Worm (Caenorhabditis elegans) whole organism, young adult: ENCODE measurements around the gene tbx-11.

ENCODE experiments used
- B0019.2 ChIP-seq: fragments of 200-800 bp; sonication (Bioruptor generic); conservative IDR thresholded peaks from 2 replicates; pipeline ENCODE4 v1.3.6; 2022; ENCODE audit warnings: missing genetic modification reagents, missing genetic modification characterization, missing compliant biosample characterization
- B0261.1 ChIP-seq: sonication (generic microtip); optimal IDR thresholded peaks from 2 replicates; lab custom pipeline; 2016; ENCODE audit warnings: mild to moderate bottlenecking, missing genetic modification characterization, moderate library complexity, missing compliant biosample characterization
- D2030.7 ChIP-seq: fragments of 200-800 bp; sonication (Bioruptor generic); IDR thresholded peaks from 2 replicates; pipeline ENCODE4 v1.3.6; 2022; ENCODE audit warnings: missing genetic modification reagents, missing genetic modification characterization, missing compliant biosample characterization
- F22D6.2 ChIP-seq: sonication (generic microtip); optimal IDR thresholded peaks from 2 replicates; lab custom pipeline; 2016; ENCODE audit warnings: mild to moderate bottlenecking, missing genetic modification characterization, missing compliant biosample characterization
- F55B11.4 ChIP-seq: sonication (generic microtip); optimal IDR thresholded peaks from 2 replicates; lab custom pipeline; 2016; ENCODE audit warnings: missing compliant biosample characterization, missing genetic modification characterization, borderline replicate concordance; ENCODE audit not compliant: insufficient read depth
- Y56A3A.18 ChIP-seq: fragments of 200-800 bp; sonication (Bioruptor generic); IDR thresholded peaks from 2 replicates; pipeline ENCODE4 v1.3.6; 2022; ENCODE audit warnings: missing genetic modification reagents, missing genetic modification characterization, missing compliant biosample characterization
- ZK185.1 ChIP-seq: sonication (generic microtip); optimal IDR thresholded peaks from 2 replicates; lab custom pipeline; 2016; ENCODE audit warnings: mild to moderate bottlenecking, missing genetic modification characterization, missing compliant biosample characterization; ENCODE audit not compliant: poor library complexity, severe bottlenecking
- ama-1 ChIP-seq, 3 experiments: fragments of 150-350 bp in 1 of 3; sonication (generic microtip) in 2 of 3; optimal IDR thresholded peaks; 2 replicates each; lab custom pipeline; 2014 to 2018; ENCODE audit warnings: missing biosample characterization in 2 of 3, missing genetic modification characterization in 2 of 3, missing genetic modification reagents in 2 of 3
- aptf-3 ChIP-seq: fragments of 200-800 bp; sonication (Bioruptor generic); IDR thresholded peaks from 2 replicates; pipeline ENCODE4 v1.3.6; 2022; ENCODE audit warnings: missing genetic modification characterization, missing compliant biosample characterization
- atf-7 ChIP-seq: sonication (generic microtip); optimal IDR thresholded peaks from 2 replicates; lab custom pipeline; 2017; ENCODE audit warnings: mild to moderate bottlenecking, missing genetic modification characterization, missing compliant biosample characterization
- attf-3 ChIP-seq: fragments of 200-800 bp; sonication (Bioruptor generic); conservative IDR thresholded peaks from 2 replicates; pipeline ENCODE4 v1.3.6; 2022; ENCODE audit warnings: missing genetic modification reagents, missing genetic modification characterization, missing compliant biosample characterization
- attf-5 ChIP-seq: fragments of 200-800 bp; sonication (Bioruptor generic); optimal IDR thresholded peaks from 2 replicates; lab custom pipeline; 2018; ENCODE audit warnings: mild to moderate bottlenecking, missing genetic modification characterization, missing compliant biosample characterization
- attf-6 ChIP-seq: fragments of 200-800 bp; sonication (Bioruptor generic); IDR thresholded peaks from 2 replicates; pipeline ENCODE4 v1.3.6; 2022; ENCODE audit warnings: missing genetic modification reagents, missing genetic modification characterization, missing compliant biosample characterization
- ceh-79 ChIP-seq: sonication (generic microtip); optimal IDR thresholded peaks from 2 replicates; lab custom pipeline; 2017; ENCODE audit warnings: mild to moderate bottlenecking, missing genetic modification characterization, missing compliant biosample characterization
- chd-7 ChIP-seq: sonication (generic microtip); optimal IDR thresholded peaks from 2 replicates; lab custom pipeline; 2016; ENCODE audit warnings: mild to moderate bottlenecking, missing genetic modification characterization, moderate library complexity, missing compliant biosample characterization
- die-1 ChIP-seq: sonication (generic microtip); optimal IDR thresholded peaks from 2 replicates; lab custom pipeline; 2016; ENCODE audit warnings: missing genotype, mild to moderate bottlenecking, missing genetic modification characterization, missing compliant biosample characterization
- dpl-1 ChIP-seq: fragments of 150-350 bp; optimal IDR thresholded peaks from 2 replicates; lab custom pipeline; 2014; ENCODE audit warnings: missing biosample characterization, missing genetic modification reagents, missing genetic modification characterization
- gei-17 ChIP-seq: fragments of 200-800 bp; sonication (Bioruptor generic); optimal IDR thresholded peaks from 2 replicates; lab custom pipeline; 2018; ENCODE audit warnings: mild to moderate bottlenecking, missing genetic modification characterization, missing compliant biosample characterization
- him-1 ChIP-seq: sonication (generic microtip); optimal IDR thresholded peaks from 2 replicates; lab custom pipeline; 2016; ENCODE audit warnings: missing genotype, missing genetic modification reagents, missing genetic modification characterization, missing compliant biosample characterization
- hlh-26 ChIP-seq: fragments of 200-800 bp; sonication (Bioruptor generic); conservative IDR thresholded peaks from 2 replicates; pipeline ENCODE4 v1.3.6; 2022; ENCODE audit warnings: missing genetic modification reagents, missing genetic modification characterization, missing compliant biosample characterization
- hmg-1.2 ChIP-seq: fragments of 200-800 bp; sonication (Bioruptor generic); IDR thresholded peaks from 2 replicates; pipeline ENCODE4 v1.3.6; 2022; ENCODE audit warnings: missing genetic modification reagents, missing genetic modification characterization, missing compliant biosample characterization
- hsf-1 ChIP-seq: fragments of 200-800 bp; sonication (Bioruptor generic); IDR thresholded peaks from 2 replicates; pipeline ENCODE4 v1.3.6; 2022; ENCODE audit warnings: missing genetic modification reagents, missing genetic modification characterization, missing compliant biosample characterization
- lin-26 ChIP-seq: fragments of 200-800 bp; sonication (Bioruptor generic); IDR thresholded peaks from 2 replicates; pipeline ENCODE4 v1.3.6; 2022; ENCODE audit warnings: missing genetic modification reagents, missing genetic modification characterization, missing compliant biosample characterization
- lin-35 ChIP-seq, 3 experiments: fragments of 150-350 bp in 2 of 3; sonication (generic microtip) in 1 of 3; optimal IDR thresholded peaks; 2 replicates each; lab custom pipeline; 2014 to 2018; ENCODE audit warnings: missing biosample characterization in 3 of 3, missing genetic modification characterization in 3 of 3, missing genetic modification reagents in 3 of 3
- lir-1 ChIP-seq: fragments of 200-800 bp; sonication (Bioruptor generic); conservative IDR thresholded peaks from 2 replicates; pipeline ENCODE4 v1.3.6; 2022; ENCODE audit warnings: missing genetic modification reagents, missing genetic modification characterization, missing compliant biosample characterization
- nhr-120 ChIP-seq: fragments of 200-800 bp; sonication (Bioruptor generic); IDR thresholded peaks from 2 replicates; pipeline ENCODE4 v1.3.6; 2022; ENCODE audit warnings: missing genetic modification characterization, missing compliant biosample characterization
- pha-4 ChIP-seq: fragments of 150-350 bp; sonication (generic microtip); optimal IDR thresholded peaks from 2 replicates; lab custom pipeline; 2014; ENCODE audit warnings: missing biosample characterization, missing genetic modification reagents, missing genetic modification characterization
- rpc-1 ChIP-seq, 2 experiments: fragments of 150-350 bp in 1 of 2; sonication (generic microtip) in 1 of 2; optimal IDR thresholded peaks; 2 replicates each; lab custom pipeline; 2014 to 2018; ENCODE audit warnings: missing biosample characterization in 1 of 2, missing genetic modification characterization in 1 of 2, missing genetic modification reagents in 1 of 2, missing genotype in 1 of 2
- sea-2 ChIP-seq: fragments of 200-800 bp; sonication (Bioruptor generic); IDR thresholded peaks from 2 replicates; pipeline ENCODE4 v1.3.6; 2022; ENCODE audit warnings: missing genetic modification characterization, missing compliant biosample characterization
- snpc-1.3 ChIP-seq: sonication (generic microtip); optimal IDR thresholded peaks from 2 replicates; lab custom pipeline; 2017; ENCODE audit warnings: missing genetic modification characterization, mild to moderate bottlenecking, missing compliant biosample characterization, antibody characterized with exemption, moderate library complexity, missing genotype, missing genetic modification reagents; ENCODE audit not compliant: insufficient read depth
- tbp1 ChIP-seq: fragments of 200-800 bp; sonication (Bioruptor generic); optimal IDR thresholded peaks from 2 replicates; lab custom pipeline; 2018; ENCODE audit warnings: mild to moderate bottlenecking, missing genetic modification characterization, missing compliant biosample characterization
- unc-130 ChIP-seq: sonication (generic microtip); optimal IDR thresholded peaks from 2 replicates; lab custom pipeline; 2016; ENCODE audit warnings: missing genetic modification reagents, missing genetic modification characterization, missing compliant biosample characterization
- ztf-18 ChIP-seq: sonication (generic microtip); optimal IDR thresholded peaks from 2 replicates; lab custom pipeline; 2016; ENCODE audit warnings: missing genotype, mild to moderate bottlenecking, missing genetic modification characterization, missing compliant biosample characterization
- ztf-26 ChIP-seq: sonication (generic microtip); optimal IDR thresholded peaks from 2 replicates; lab custom pipeline; 2017; ENCODE audit warnings: missing genetic modification characterization, missing compliant biosample characterization

Gene tbx-11

ce11 chrIII:6067557-6067956 is 20.8 kb upstream of the tbx-11 start, which contains the start of gene mapk-15 (continued):
- TF ChIP-seq hsf-1 (GFP tag; lab: Robert Waterston, UW) (no peak), F55B11.4 (tag; lab: Kevin White, UChicago) (no peak)
- TF ChIP-seq, all 124 proteins: peak for 0

ce11 chrIII:6064779-6065178 is 18.0 kb upstream of the tbx-11 start:
- TF ChIP-seq attf-3 (GFP tag; lab: Robert Waterston, UW): peak; percentile 89
- TF ChIP-seq, all 124 proteins: peak for 1; not testable (repeated sequence) for 123

- TF ChIP-seq lin-26 (no peak), aptf-3 (GFP tag; lab: Robert Waterston, UW) (no peak)
- TF ChIP-seq, all 124 proteins: peak for 0
Measured at ce11 chrIII:6056770-6057169, 10.0 kb upstream of the tbx-11 start, which contains the start of gene clc-10. Gene clc-10 (plus strand): TSS chrIII:6057070.

ce11 chrIII:6056179-6056578 is 9.4 kb upstream of the tbx-11 start:
- TF ChIP-seq D2030.7 (GFP tag; lab: Robert Waterston, UW) (0 out of 2 replicates have a peak, but pooled peaks have one; percentile 17), atf-7 (no peak), B0261.1 (tag; lab: Kevin White, UChicago) (peak; percentile 60), him-1 (tag; lab: Kevin White, UChicago) (peak; percentile 51), ZK185.1 (tag; lab: Kevin White, UChicago) (peak; percentile 6), snpc-1.3 (tag; lab: Kevin White, UChicago) (peak; percentile 31), hlh-26 (GFP tag; lab: Robert Waterston, UW) (no peak), lin-26 (peak; percentile 79), tbp1 (GFP tag; lab: Kevin White, UChicago) (peak; percentile 87), rpc-1 (optimal IDR thresholded peaks at IDR 0.05; lab: Kevin White, UChicago) (peak; percentile 60), rpc-1 (tag; optimal IDR thresholded peaks at IDR 0.05; lab: Kevin White, UChicago) (peak; percentile 74)

ce11 chrIII:6055706-6056105 is 8.9 kb upstream of the tbx-11 start, which contains the start of gene F40H6.5:
Gene F40H6.5 (minus strand): TSS chrIII:6055806.
- TF ChIP-seq attf-5 (GFP tag; lab: Kevin White, UChicago) (no peak), ama-1 (optimal IDR thresholded peaks at IDR 0.05; lab: Kevin White, UChicago) (no peak), ama-1 (GFP tag; optimal IDR thresholded peaks at IDR 0.05; lab: Kevin White, UChicago) (no peak), sea-2 (GFP tag; lab: Robert Waterston, UW) (no peak), lir-1 (GFP tag; lab: Robert Waterston, UW) (no peak), die-1 (tag; lab: Kevin White, UChicago) (no peak)

ce11 chrIII:6039370-6039769 is 7.4 kb downstream of the tbx-11 start, which contains the start of gene ift-139:
Gene ift-139 (minus strand): TSS chrIII:6039470.
- TF ChIP-seq Y56A3A.18 (no peak), unc-130 (GFP tag; lab: Kevin White, UChicago) (no peak)

- no peak for TF ChIP-seq nhr-120 (GFP tag; lab: Robert Waterston, UW)
- TF ChIP-seq lin-35 (GFP tag; optimal IDR thresholded peaks at IDR 0.05; lab: Kevin White, UChicago): no peak
- no peak for TF ChIP-seq hmg-1.2
Measured at ce11 chrIII:6030483-6030882, 16.3 kb downstream of the tbx-11 start, which contains the start of gene ZK328.6. Gene ZK328.6 (minus strand): TSS chrIII:6030583.

ce11 chrIII:6028432-6028831 is 18.3 kb downstream of the tbx-11 start, which contains the start of gene tbx-7:
Gene tbx-7 (minus strand): TSS chrIII:6028532.
- TF ChIP-seq pha-4 (tag; lab: Kevin White, UChicago) (no peak), F22D6.2 (tag; lab: Kevin White, UChicago) (no peak), F55B11.4 (tag; lab: Kevin White, UChicago) (no peak), ztf-18 (no peak), B0019.2 (no peak), dpl-1 (no peak), ZK185.1 (tag; lab: Kevin White, UChicago) (no peak), rpc-1 (optimal IDR thresholded peaks at IDR 0.05; lab: Kevin White, UChicago) (no peak), rpc-1 (tag; optimal IDR thresholded peaks at IDR 0.05; lab: Kevin White, UChicago) (no peak), snpc-1.3 (tag; lab: Kevin White, UChicago) (no peak), attf-6 (no peak), hsf-1 (GFP tag; lab: Robert Waterston, UW) (no peak), nhr-120 (GFP tag; lab: Robert Waterston, UW) (no peak), chd-7 (tag; lab: Kevin White, UChicago) (no peak), ztf-26 (no peak), gei-17 (no peak), ceh-79 (tag; lab: Kevin White, UChicago) (no peak)
